Fruit fly (Drosophila melanogaster): ENCODE data around the gene CG15628.

- TF ChIP-seq CG10654 (GFP tag; optimal IDR thresholded peaks at IDR 0.05) (no peak), CG4360 (GFP tag; IDR thresholded peaks at IDR 0.05) (peak; percentile 69), CG6254 (GFP tag; optimal IDR thresholded peaks at IDR 0.05) (no peak), eve (GFP tag; optimal IDR thresholded peaks at IDR 0.05) (no peak), pho (GFP tag; optimal IDR thresholded peaks at IDR 0.05) (no peak), CG32767 (GFP tag; IDR thresholded peaks at IDR 0.05) (no peak)
Measured at dm6 chr2L:4838494-4839320, 17.1 kb downstream of the CG15628 start.
